Fruit fly (Drosophila melanogaster) whole organism, prepupa: Measurements from ENCODE around the gene CG2750.
A peak's percentile ranks its signal among the peaks of the same experiment; 100 is the strongest.

Experiments
- CG10631 ChIP-seq: fragments of 200-800 bp; sonication (Bioruptor generic); optimal IDR thresholded peaks from 2 replicates; lab custom pipeline; 2016; ENCODE audit warnings: missing biosample characterization, missing genetic modification characterization
- CG11762 ChIP-seq: fragments of 200-800 bp; sonication (Bioruptor generic); optimal IDR thresholded peaks from 3 replicates; lab custom pipeline; 2016; ENCODE audit warnings: missing biosample characterization, missing genetic modification characterization; ENCODE audit not compliant: insufficient read depth
- CG11902 ChIP-seq: fragments of 200-800 bp; sonication (Bioruptor generic); optimal IDR thresholded peaks from 3 replicates; lab custom pipeline; 2016; ENCODE audit warnings: missing biosample characterization, missing genetic modification characterization
- CG6854 ChIP-seq: fragments of 200-800 bp; sonication (Bioruptor generic); optimal IDR thresholded peaks from 2 replicates; lab custom pipeline; 2017; ENCODE audit warnings: missing biosample characterization, mild to moderate bottlenecking, missing genetic modification characterization
- Lpt ChIP-seq: fragments of 200-800 bp; sonication (Bioruptor generic); optimal IDR thresholded peaks from 3 replicates; lab custom pipeline; 2016; ENCODE audit warnings: missing biosample characterization, missing genetic modification characterization
- svp ChIP-seq: fragments of 200-800 bp; sonication (Bioruptor generic); peaks from one replicate; lab custom pipeline; 2016; ENCODE audit warnings: missing biosample characterization, missing genetic modification characterization

dm6 chrX:12104219-12104618 is 2.8 kb upstream of the CG2750 start:
- TF ChIP-seq CG6854 (no peak), CG10631 (GFP tag; lab: Kevin White, UChicago) (no peak), Lpt (GFP tag; lab: Kevin White, UChicago) (no peak), svp (peak; percentile 1), CG11762 (GFP tag; lab: Kevin White, UChicago) (no peak), CG11902 (no peak)
